Worm (Caenorhabditis elegans): ENCODE measurements around the gene hst-1.

The hst-1 gene

ce11 chrIV:8650696-8651095 lies 40.6 kb downstream of the hst-1 start, which contains the start of gene C49C8.2:
Gene C49C8.2 (plus strand): TSS chrIV:8651088.
- TF ChIP-seq ceh-6 (GFP tag; optimal IDR thresholded peaks at IDR 0.05), result no peak
- TF ChIP-seq sdc-2 (tag; optimal IDR thresholded peaks at IDR 0.05), result no peak
- no peak for TF ChIP-seq K02D7.2 (tag; optimal IDR thresholded peaks at IDR 0.05)
- TF ChIP-seq sox-2 (GFP tag; IDR thresholded peaks at IDR 0.05), result no peak
- no peak for TF ChIP-seq ceh-19 (GFP tag; optimal IDR thresholded peaks at IDR 0.05)
- no peak for TF ChIP-seq Y22D7AL.16 (tag; optimal IDR thresholded peaks at IDR 0.05)
- TF ChIP-seq hlh-6 (tag; optimal IDR thresholded peaks at IDR 0.05), result no peak
- no peak for TF ChIP-seq fkh-10 (GFP tag; optimal IDR thresholded peaks at IDR 0.05)
- TF ChIP-seq nhr-232 (tag; optimal IDR thresholded peaks at IDR 0.05), result no peak
- no peak for TF ChIP-seq ztf-16 (tag; optimal IDR thresholded peaks at IDR 0.05)
- no peak for TF ChIP-seq ceh-30 (tag; optimal IDR thresholded peaks at IDR 0.05)
- TF ChIP-seq che-1 (tag; optimal IDR thresholded peaks at IDR 0.05), result no peak
- no peak for TF ChIP-seq tbx-2 (tag; optimal IDR thresholded peaks at IDR 0.05)
- no peak for TF ChIP-seq unc-55 (GFP tag; optimal IDR thresholded peaks at IDR 0.05)

- TF ChIP-seq zip-5 (tag; optimal IDR thresholded peaks at IDR 0.05), result no peak
- no peak for TF ChIP-seq ceh-18 (tag; optimal IDR thresholded peaks at IDR 0.05)
- TF ChIP-seq unc-55 (GFP tag; optimal IDR thresholded peaks at IDR 0.05), result no peak
- TF ChIP-seq elt-4 (tag; optimal IDR thresholded peaks at IDR 0.05), result no peak
- TF ChIP-seq hlh-6 (tag; optimal IDR thresholded peaks at IDR 0.05), result no peak
- TF ChIP-seq pag-3 (tag; optimal IDR thresholded peaks at IDR 0.05; ENCODE audit: borderline replicate concordance), result no peak
- TF ChIP-seq ceh-22 (tag; optimal IDR thresholded peaks at IDR 0.05), result no peak
- TF ChIP-seq nhr-11 (tag; optimal IDR thresholded peaks at IDR 0.05), result no peak
- no peak for TF ChIP-seq lim-6 (tag; optimal IDR thresholded peaks at IDR 0.05)
- no peak for TF ChIP-seq hlh-8 (tag; optimal IDR thresholded peaks at IDR 0.05)
Measured at ce11 chrIV:8648502-8648901, 42.8 kb downstream of the hst-1 start, which contains the start of gene cyp-33E1. Gene cyp-33E1 (minus strand): TSS chrIV:8648602.

- no peak for TF ChIP-seq nhr-232 (tag; optimal IDR thresholded peaks at IDR 0.05)
- TF ChIP-seq ets-4 (tag; optimal IDR thresholded peaks at IDR 0.05), result no peak
- no peak for TF ChIP-seq pag-3 (tag; optimal IDR thresholded peaks at IDR 0.05; ENCODE audit: borderline replicate concordance)
- TF ChIP-seq ceh-24 (tag; optimal IDR thresholded peaks at IDR 0.05), result no peak
- TF ChIP-seq fkh-6 (tag; optimal IDR thresholded peaks at IDR 0.05), result no peak
- no peak for TF ChIP-seq unc-86 (tag; optimal IDR thresholded peaks at IDR 0.05)
- no peak for TF ChIP-seq pqm-1 (tag; optimal IDR thresholded peaks at IDR 0.05)
- no peak for TF ChIP-seq gmeb-2 (tag; optimal IDR thresholded peaks at IDR 0.05)
- TF ChIP-seq fkh-10 (GFP tag; optimal IDR thresholded peaks at IDR 0.05), result no peak
- TF ChIP-seq pax-1 (tag; optimal IDR thresholded peaks at IDR 0.05), result no peak
- no peak for TF ChIP-seq zip-5 (tag; optimal IDR thresholded peaks at IDR 0.05)
- TF ChIP-seq C38D4.7 (GFP tag; optimal IDR thresholded peaks at IDR 0.05), result no peak
- TF ChIP-seq dmd-4 (tag; optimal IDR thresholded peaks at IDR 0.05; ENCODE audit: borderline replicate concordance), result no peak
- no peak for TF ChIP-seq pros-1 (tag; optimal IDR thresholded peaks at IDR 0.05)
- no peak for TF ChIP-seq mec-3 (tag; optimal IDR thresholded peaks at IDR 0.05; ENCODE audit: borderline replicate concordance)
- no peak for TF ChIP-seq pha-4 (tag; optimal IDR thresholded peaks at IDR 0.05)
- no peak for TF ChIP-seq ttx-3 (tag; optimal IDR thresholded peaks at IDR 0.05)
- TF ChIP-seq sox-2 (GFP tag; IDR thresholded peaks at IDR 0.05), result no peak
- no peak for TF ChIP-seq ceh-18 (tag; optimal IDR thresholded peaks at IDR 0.05)
- TF ChIP-seq npax-4 (tag; optimal IDR thresholded peaks at IDR 0.05), result no peak
Measured at ce11 chrIV:8644432-8644831, 46.9 kb downstream of the hst-1 start, which contains the start of gene C49C8.3. Gene C49C8.3 (plus strand): TSS chrIV:8644732.

ce11 chrIV:8638761-8639160 lies 52.6 kb downstream of the hst-1 start, which contains the start of gene F42A9.9:
Gene F42A9.9 (minus strand): TSS chrIV:8638861.
- TF ChIP-seq K09A11.1 (tag; optimal IDR thresholded peaks at IDR 0.05; ENCODE audit: insufficient read depth), result no peak
- TF ChIP-seq K02D7.2 (tag; optimal IDR thresholded peaks at IDR 0.05), result no peak
- no peak for TF ChIP-seq ceh-48 (tag; optimal IDR thresholded peaks at IDR 0.05)
- no peak for TF ChIP-seq F13H6.1 (tag; optimal IDR thresholded peaks at IDR 0.05)
- TF ChIP-seq madf-2 (tag; optimal IDR thresholded peaks at IDR 0.05), result no peak
- no peak for TF ChIP-seq hlh-30 (tag; optimal IDR thresholded peaks at IDR 0.05; ENCODE audit: insufficient read depth)
- no peak for TF ChIP-seq mec-3 (tag; optimal IDR thresholded peaks at IDR 0.05; ENCODE audit: borderline replicate concordance)
- no peak for TF ChIP-seq ceh-2 (tag; optimal IDR thresholded peaks at IDR 0.05)
- TF ChIP-seq odd-2 (tag; optimal IDR thresholded peaks at IDR 0.05), result no peak
- no peak for TF ChIP-seq ceh-14 (tag; optimal IDR thresholded peaks at IDR 0.05)
- no peak for TF ChIP-seq tbx-7 (tag; optimal IDR thresholded peaks at IDR 0.05)
- TF ChIP-seq ahr-1 (tag; optimal IDR thresholded peaks at IDR 0.05), result no peak
- TF ChIP-seq pros-1 (tag; optimal IDR thresholded peaks at IDR 0.05), result no peak

All from whole organism, late embryonic.